Worm (Caenorhabditis elegans) whole organism, L4 larva: ENCODE data around the gene spl-1.
A peak's percentile ranks its signal among the peaks of the same experiment; 100 is the strongest.

Experiments used
- F10B5.3 ChIP-seq: sonication (generic microtip); optimal IDR thresholded peaks from 2 replicates; lab custom pipeline; 2016; ENCODE audit warnings: mild to moderate bottlenecking, missing genetic modification characterization, missing compliant biosample characterization
- Y48G9A.11 ChIP-seq: fragments of 200-800 bp; sonication (Bioruptor generic); IDR thresholded peaks from 2 replicates; pipeline ENCODE4 v1.3.6; 2022; ENCODE audit warnings: missing genetic modification reagents, missing genetic modification characterization, missing compliant biosample characterization
- Y5F2A.4 ChIP-seq: fragments of 200-800 bp; sonication (Bioruptor generic); optimal IDR thresholded peaks from 2 replicates; lab custom pipeline; 2018; ENCODE audit warnings: mild to moderate bottlenecking, missing genetic modification characterization, missing compliant biosample characterization
- Y75B8A.6 ChIP-seq: fragments of 200-800 bp; sonication (Bioruptor generic); IDR thresholded peaks from 2 replicates; pipeline ENCODE4 v1.3.6; 2022; ENCODE audit warnings: missing genetic modification reagents, missing genetic modification characterization, missing compliant biosample characterization
- ZK337.2 ChIP-seq: fragments of 200-800 bp; sonication (Bioruptor generic); IDR thresholded peaks from 2 replicates; pipeline ENCODE4 v1.3.6; 2022; ENCODE audit warnings: missing genetic modification reagents, missing genetic modification characterization, missing compliant biosample characterization
- arid-1 ChIP-seq: fragments of 200-800 bp; sonication (Bioruptor generic); conservative IDR thresholded peaks from 2 replicates; pipeline ENCODE4 v1.3.6; 2022; ENCODE audit warnings: missing genetic modification reagents, missing genetic modification characterization, missing compliant biosample characterization
- ceh-20 ChIP-seq: fragments of 200-800 bp; sonication (Bioruptor generic); IDR thresholded peaks from 2 replicates; pipeline ENCODE4 v1.3.6; 2022; ENCODE audit warnings: missing genetic modification reagents, missing genetic modification characterization, missing compliant biosample characterization
- ceh-28 ChIP-seq: fragments of 150-350 bp; optimal IDR thresholded peaks from 2 replicates; lab custom pipeline; 2014; ENCODE audit warnings: missing biosample characterization, missing genetic modification reagents, missing genetic modification characterization
- cey-2 ChIP-seq: sonication (generic microtip); optimal IDR thresholded peaks from 3 replicates; lab custom pipeline; 2017; ENCODE audit warnings: missing genetic modification characterization, mild to moderate bottlenecking, missing compliant biosample characterization, antibody characterized with exemption, borderline replicate concordance; ENCODE audit not compliant: insufficient read depth
- daf-16 ChIP-seq, 3 experiments: sonication (generic microtip); optimal IDR thresholded peaks; 2 replicates each; lab custom pipeline; 2016 to 2017; ENCODE audit warnings: missing genetic modification characterization in 3 of 3, missing genetic modification reagents in 3 of 3, mild to moderate bottlenecking in 2 of 3, missing compliant biosample characterization in 2 of 3, missing biosample characterization in 1 of 3, moderate library complexity in 1 of 3
- daf-8 ChIP-seq: fragments of 200-800 bp; sonication (Bioruptor generic); IDR thresholded peaks from 2 replicates; pipeline ENCODE4 v1.3.6; 2022; ENCODE audit warnings: missing genetic modification characterization, missing compliant biosample characterization
- dmd-6 ChIP-seq: fragments of 200-800 bp; sonication (Bioruptor generic); IDR thresholded peaks from 2 replicates; pipeline ENCODE4 v1.3.6; 2022; ENCODE audit warnings: missing genetic modification reagents, missing genetic modification characterization, missing compliant biosample characterization
- dmd-9 ChIP-seq: fragments of 200-800 bp; sonication (Bioruptor generic); IDR thresholded peaks from 2 replicates; pipeline ENCODE4 v1.3.6; 2022; ENCODE audit warnings: missing genetic modification reagents, missing genetic modification characterization, missing compliant biosample characterization
- duxl-1 ChIP-seq: sonication (generic microtip); optimal IDR thresholded peaks from 2 replicates; lab custom pipeline; 2016; ENCODE audit warnings: mild to moderate bottlenecking, missing genetic modification characterization, moderate library complexity, missing compliant biosample characterization; ENCODE audit not compliant: poor library complexity
- dve-1 ChIP-seq: sonication (generic microtip); optimal IDR thresholded peaks from 2 replicates; lab custom pipeline; 2017; ENCODE audit warnings: antibody characterized with exemption, mild to moderate bottlenecking, missing genetic modification characterization, missing compliant biosample characterization; ENCODE audit not compliant: insufficient read depth
- egl-43 ChIP-seq: fragments of 200-800 bp; sonication (Bioruptor generic); IDR thresholded peaks from 2 replicates; pipeline ENCODE4 v1.3.6; 2022; ENCODE audit warnings: missing genetic modification reagents, missing genetic modification characterization, missing compliant biosample characterization
- fkh-10 ChIP-seq: fragments of 150-350 bp; optimal IDR thresholded peaks from 2 replicates; lab custom pipeline; 2014; ENCODE audit warnings: missing biosample characterization, missing genetic modification reagents, missing genetic modification characterization
- gei-8 ChIP-seq: fragments of 200-800 bp; sonication (Bioruptor generic); optimal IDR thresholded peaks from 2 replicates; lab custom pipeline; 2018; ENCODE audit warnings: mild to moderate bottlenecking, missing genetic modification characterization, missing compliant biosample characterization
- hlh-11 ChIP-seq: fragments of 200-800 bp; sonication (Bioruptor generic); optimal IDR thresholded peaks from 2 replicates; lab custom pipeline; 2018; ENCODE audit warnings: mild to moderate bottlenecking, missing genetic modification characterization, missing compliant biosample characterization
- hmg-1.1 ChIP-seq: fragments of 200-800 bp; sonication (Bioruptor generic); IDR thresholded peaks from 2 replicates; pipeline ENCODE4 v1.3.6; 2022; ENCODE audit warnings: missing genetic modification reagents, missing genetic modification characterization, missing compliant biosample characterization
- lim-7 ChIP-seq: fragments of 200-800 bp; sonication (Bioruptor generic); IDR thresholded peaks from 2 replicates; pipeline ENCODE4 v1.3.6; 2022; ENCODE audit warnings: missing genetic modification characterization, missing compliant biosample characterization
- lin-1 ChIP-seq: fragments of 200-800 bp; sonication (Bioruptor generic); IDR thresholded peaks from 2 replicates; pipeline ENCODE4 v1.3.6; 2022; ENCODE audit warnings: missing genetic modification reagents, missing genetic modification characterization, missing compliant biosample characterization
- lir-3 ChIP-seq: sonication (generic microtip); optimal IDR thresholded peaks from 2 replicates; lab custom pipeline; 2016; ENCODE audit warnings: mild to moderate bottlenecking, missing genetic modification characterization, missing compliant biosample characterization
- madf-5 ChIP-seq, 2 experiments: fragments of 200-800 bp; sonication (Bioruptor generic); IDR thresholded peaks; 2 replicates each; pipeline ENCODE4 v1.3.6; 2022; ENCODE audit warnings: missing compliant biosample characterization in 2 of 2, missing genetic modification characterization in 2 of 2
- mdl-1 ChIP-seq, 2 experiments: fragments of 150-350 bp in 1 of 2; sonication (generic microtip) in 1 of 2; optimal IDR thresholded peaks; 2 replicates each; lab custom pipeline; 2014 to 2017; ENCODE audit warnings: missing biosample characterization in 2 of 2, missing genetic modification characterization in 2 of 2
- mep-1 ChIP-seq: fragments of 150-350 bp; sonication (generic microtip); optimal IDR thresholded peaks from 3 replicates; lab custom pipeline; 2014; ENCODE audit warnings: missing biosample characterization, missing genetic modification characterization
- nhr-102 ChIP-seq: sonication (generic microtip); optimal IDR thresholded peaks from 2 replicates; lab custom pipeline; 2016; ENCODE audit warnings: mild to moderate bottlenecking, missing genetic modification characterization, moderate library complexity, missing compliant biosample characterization
- nhr-11 ChIP-seq: fragments of 150-350 bp; optimal IDR thresholded peaks from 2 replicates; lab custom pipeline; 2014; ENCODE audit warnings: missing biosample characterization, missing genetic modification characterization
- nhr-6 ChIP-seq: fragments of 150-350 bp; optimal IDR thresholded peaks from 2 replicates; lab custom pipeline; 2014; ENCODE audit warnings: missing biosample characterization, missing genetic modification characterization
- nhr-77 ChIP-seq: fragments of 150-350 bp; optimal IDR thresholded peaks from 2 replicates; lab custom pipeline; 2014; ENCODE audit warnings: missing biosample characterization, missing genetic modification characterization
- pha-4 ChIP-seq, 2 experiments: fragments of 150-350 bp in 1 of 2; fragments of 200-800 bp in 1 of 2; sonication (Bioruptor generic) in 1 of 2; IDR thresholded peaks in 1 of 2; optimal IDR thresholded peaks in 1 of 2; 2 replicates each; pipeline versions ENCODE4 v1.3.6 to Lab custom; 2014 to 2022; ENCODE audit warnings: missing genetic modification characterization in 2 of 2, missing genetic modification reagents in 2 of 2, missing biosample characterization in 1 of 2, missing compliant biosample characterization in 1 of 2
- pqm-1 ChIP-seq: sonication (generic microtip); optimal IDR thresholded peaks from 2 replicates; lab custom pipeline; 2017; ENCODE audit warnings: missing biosample characterization, missing genetic modification characterization
- sdz-12 ChIP-seq: fragments of 200-800 bp; sonication (Bioruptor generic); optimal IDR thresholded peaks from 2 replicates; lab custom pipeline; 2018; ENCODE audit warnings: mild to moderate bottlenecking, missing genetic modification characterization, missing compliant biosample characterization
- snpc-1.2 ChIP-seq: fragments of 200-800 bp; sonication (Bioruptor generic); IDR thresholded peaks from 2 replicates; pipeline ENCODE4 v1.3.6; 2022; ENCODE audit warnings: missing genetic modification reagents, missing genetic modification characterization, missing compliant biosample characterization
- tag-97 ChIP-seq: fragments of 200-800 bp; sonication (Bioruptor generic); IDR thresholded peaks from 2 replicates; pipeline ENCODE4 v1.3.6; 2022; ENCODE audit warnings: missing genetic modification characterization, missing compliant biosample characterization
- unc-130 ChIP-seq: sonication (generic microtip); optimal IDR thresholded peaks from 2 replicates; lab custom pipeline; 2016; ENCODE audit warnings: missing genetic modification reagents, missing genetic modification characterization, missing compliant biosample characterization
- unc-62 ChIP-seq, 3 experiments: fragments of 150-350 bp in 1 of 3; sonication (generic microtip); optimal IDR thresholded peaks in 2 of 3; peaks in 1 of 3; 1 replicate in 1 of 3; 2 replicates in 2 of 3; lab custom pipeline; 2014 to 2017; ENCODE audit warnings: missing biosample characterization in 3 of 3, missing genetic modification characterization in 3 of 3, missing genetic modification reagents in 3 of 3, missing genotype in 1 of 3
- vab-7 ChIP-seq: fragments of 200-800 bp; sonication (Bioruptor generic); IDR thresholded peaks from 2 replicates; pipeline ENCODE4 v1.3.6; 2022; ENCODE audit warnings: missing genetic modification reagents, missing genetic modification characterization, missing compliant biosample characterization
- zag-1 ChIP-seq: fragments of 150-350 bp; optimal IDR thresholded peaks from 2 replicates; lab custom pipeline; 2014; ENCODE audit warnings: missing biosample characterization, missing genetic modification characterization
- zfp-2 ChIP-seq: sonication (generic microtip); optimal IDR thresholded peaks from 2 replicates; lab custom pipeline; 2016; ENCODE audit warnings: mild to moderate bottlenecking, missing genetic modification characterization, missing compliant biosample characterization
- zip-11 ChIP-seq: fragments of 200-800 bp; sonication (Bioruptor generic); IDR thresholded peaks from 2 replicates; pipeline ENCODE4 v1.3.6; 2022; ENCODE audit warnings: missing genetic modification characterization, missing compliant biosample characterization
- zip-2 ChIP-seq: fragments of 150-350 bp; optimal IDR thresholded peaks from 2 replicates; lab custom pipeline; 2014; ENCODE audit warnings: missing biosample characterization, missing genetic modification characterization
- ztf-11 ChIP-seq: fragments of 150-350 bp; optimal IDR thresholded peaks from 2 replicates; lab custom pipeline; 2014; ENCODE audit warnings: missing biosample characterization, missing genetic modification characterization

The spl-1 gene

ce11 chrIV:410420-410891, 27.5 kb upstream of the spl-1 start, which contains the start of gene T07A9.12 (continued):
- TF ChIP-seq unc-62 (GFP tag; optimal IDR thresholded peaks at IDR 0.05 in 1 of 2; lab: Kevin White, UChicago), result peak in 1 of 2 experiments; percentile 9
- TF ChIP-seq unc-62 (tag; optimal IDR thresholded peaks at IDR 0.05; lab: Kevin White, UChicago), result no peak
- no peak for TF ChIP-seq daf-8 (GFP tag; lab: Robert Waterston, UW)
- TF ChIP-seq zag-1 (tag; lab: Kevin White, UChicago), result no peak
- no peak for TF ChIP-seq madf-5 (GFP tag; IDR thresholded peaks at IDR 0.05; lab: Robert Waterston, UW)
- TF ChIP-seq Y5F2A.4 (GFP tag; lab: Kevin White, UChicago), result no peak
- TF ChIP-seq ceh-20 (GFP tag; lab: Robert Waterston, UW), result no peak
- no peak for TF ChIP-seq F10B5.3 (tag; lab: Kevin White, UChicago)
- TF ChIP-seq gei-8 (GFP tag; lab: Kevin White, UChicago), result no peak
- no peak for TF ChIP-seq zfp-2 (tag; lab: Kevin White, UChicago)
- peak; percentile 42 for TF ChIP-seq pqm-1 (tag; lab: Kevin White, UChicago)
- TF ChIP-seq fkh-10 (GFP tag; lab: Kevin White, UChicago), result peak; percentile 58
- peak; percentile 85 for TF ChIP-seq hmg-1.1 (GFP tag; lab: Robert Waterston, UW)
- TF ChIP-seq ZK337.2 (GFP tag; lab: Robert Waterston, UW), result no peak
- 0 out of 2 replicates have a peak, but pooled peaks have one; percentile 11 for TF ChIP-seq lin-1 (GFP tag; lab: Robert Waterston, UW)
- TF ChIP-seq snpc-1.2, result no peak
- TF ChIP-seq duxl-1 (tag; lab: Kevin White, UChicago), result peak; percentile 55
- peak; percentile 73 for TF ChIP-seq nhr-11
- no peak for TF ChIP-seq vab-7 (GFP tag; lab: Robert Waterston, UW)
- no peak for TF ChIP-seq zip-2 (tag; lab: Kevin White, UChicago)
- TF ChIP-seq lim-7 (GFP tag; lab: Robert Waterston, UW), result no peak
- TF ChIP-seq unc-130 (GFP tag; lab: Kevin White, UChicago), result peak; percentile 3
- TF ChIP-seq arid-1 (GFP tag; lab: Robert Waterston, UW), result no peak
- TF ChIP-seq nhr-6 (tag; lab: Kevin White, UChicago), result peak; percentile 66
- TF ChIP-seq mep-1 (tag; lab: Kevin White, UChicago), result peak; percentile 83
- TF ChIP-seq nhr-77 (tag; lab: Kevin White, UChicago), result peak; percentile 28
- peak; percentile 38 to 48 for TF ChIP-seq mdl-1 (tag; optimal IDR thresholded peaks at IDR 0.05; lab: Kevin White, UChicago)
- TF ChIP-seq dmd-9 (GFP tag; lab: Robert Waterston, UW), result no peak
- TF ChIP-seq ceh-28 (tag; lab: Kevin White, UChicago), result no peak
- TF ChIP-seq Y48G9A.11 (GFP tag; lab: Robert Waterston, UW), result no peak
- TF ChIP-seq sdz-12, result no peak
- TF ChIP-seq nhr-102 (tag; lab: Kevin White, UChicago), result peak; percentile 4
- no peak for TF ChIP-seq egl-43 (GFP tag; lab: Robert Waterston, UW)

- TF ChIP-seq lir-3 (tag; lab: Kevin White, UChicago) (no peak), mdl-1 (tag; optimal IDR thresholded peaks at IDR 0.05; lab: Kevin White, UChicago) (no peak), egl-43 (GFP tag; lab: Robert Waterston, UW) (no peak), unc-62 (GFP tag; optimal IDR thresholded peaks at IDR 0.05 in 1 of 2; lab: Kevin White, UChicago) (peak in 1 of 2 experiments; percentile 36), unc-62 (tag; optimal IDR thresholded peaks at IDR 0.05; lab: Kevin White, UChicago) (no peak), zip-11 (GFP tag; lab: Robert Waterston, UW) (no peak)
Observed at ce11 chrIV:409935-410334, 26.9 kb upstream of the spl-1 start, which contains the start of gene kgb-1. Gene kgb-1, minus strand, starts transcription at chrIV:410035.

ce11 chrIV:408892-409291, 25.9 kb upstream of the spl-1 start:
- TF ChIP-seq Y75B8A.6 (GFP tag; lab: Robert Waterston, UW) (no peak), dmd-6 (peak; percentile 18; the same call in 1 of the 2 replicates), ztf-11 (tag; lab: Kevin White, UChicago) (no peak), hlh-11 (tag; lab: Kevin White, UChicago) (no peak), tag-97 (GFP tag; lab: Robert Waterston, UW) (no peak), pha-4 (GFP tag; IDR thresholded peaks at IDR 0.05; lab: Robert Waterston, UW) (no peak), pha-4 (tag; optimal IDR thresholded peaks at IDR 0.05; lab: Kevin White, UChicago) (no peak), daf-16 (GFP tag; optimal IDR thresholded peaks at IDR 0.05; lab: Kevin White, UChicago) (no peak), daf-16 (tag; optimal IDR thresholded peaks at IDR 0.05; lab: Kevin White, UChicago) (peak; percentile 42), cey-2 (tag; lab: Kevin White, UChicago) (no peak), dve-1 (tag; lab: Kevin White, UChicago) (peak; percentile 31)
